Fruit fly (Drosophila melanogaster): ENCODE measurements around the gene CCKLR-17D3.

Gene CCKLR-17D3

DNA sequence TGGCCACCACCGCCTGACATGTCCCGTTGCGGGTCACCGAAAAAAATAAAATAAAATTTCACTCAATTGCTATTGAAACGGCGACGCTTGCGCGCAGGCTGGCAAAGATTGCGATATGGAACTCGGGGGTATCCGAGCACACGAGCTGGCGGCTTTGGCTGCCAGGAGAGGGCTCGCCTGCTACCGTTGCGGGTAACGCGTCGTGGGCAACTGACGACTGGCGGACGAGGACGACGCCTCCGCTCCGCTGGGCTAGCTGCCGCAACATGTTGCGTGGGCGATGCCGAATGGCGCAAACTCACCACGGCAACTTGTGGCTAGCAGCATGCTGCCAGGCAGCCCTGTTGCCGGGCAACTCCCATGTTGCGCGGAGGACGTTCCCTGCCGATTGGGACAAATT, at the start of gene CCKLR-17D3:
TSS of gene CCKLR-17D3 (minus strand) at position 211 of the 400 bp plus-strand sequence.
- TF ChIP-seq Myc (optimal IDR thresholded peaks at IDR 0.05) (no peak), Sin3A (optimal IDR thresholded peaks at IDR 0.05) (no peak), psq (optimal IDR thresholded peaks at IDR 0.05) (no peak), h (optimal IDR thresholded peaks at IDR 0.05) (no peak), insv (optimal IDR thresholded peaks at IDR 0.05) (no peak), ttk (optimal IDR thresholded peaks at IDR 0.05) (no peak)

DNA sequence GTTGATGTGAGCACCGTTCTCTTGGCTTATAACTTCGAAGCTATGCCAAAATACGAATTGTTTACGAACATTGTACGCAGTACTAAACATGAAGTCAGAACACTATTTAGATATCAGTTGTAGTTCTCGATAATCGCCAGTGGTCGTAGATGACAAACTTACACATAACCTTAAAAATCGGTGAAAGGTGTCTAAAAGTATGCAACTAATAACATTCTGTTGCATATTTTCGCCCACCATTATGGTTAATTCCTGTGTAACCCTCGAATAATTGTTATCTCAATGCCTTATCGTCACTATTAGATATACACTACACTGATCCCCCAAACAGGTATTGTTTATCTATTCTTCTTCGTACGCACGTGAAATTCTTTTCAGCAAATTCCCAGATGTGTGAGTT, 41.1 kb upstream of the CCKLR-17D3 start:
- no peak for TF ChIP-seq Sin3A (optimal IDR thresholded peaks at IDR 0.05)
- no peak for TF ChIP-seq Myc (optimal IDR thresholded peaks at IDR 0.05)

DNA sequence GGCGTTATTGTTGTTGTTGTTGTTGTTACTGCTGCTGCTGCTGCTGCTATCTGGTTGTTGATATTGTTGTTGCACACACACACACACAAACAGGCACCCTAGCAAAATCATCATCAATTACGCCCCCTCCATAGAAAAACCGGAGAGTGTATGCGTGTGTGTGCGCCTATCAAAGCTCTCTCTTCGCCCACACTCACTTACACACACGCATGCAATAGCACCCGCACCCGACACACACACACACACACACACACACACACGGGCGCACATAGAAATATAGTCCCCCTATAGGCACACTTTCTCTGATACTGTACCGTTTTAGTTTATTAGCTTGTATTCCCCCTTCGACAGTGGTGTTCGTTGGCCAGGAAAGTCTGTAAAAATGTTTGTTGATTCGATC, 40.5 kb upstream of the CCKLR-17D3 start:
- no peak for TF ChIP-seq psq (optimal IDR thresholded peaks at IDR 0.05)
- no peak for TF ChIP-seq h (optimal IDR thresholded peaks at IDR 0.05)
- no peak for TF ChIP-seq Sin3A (optimal IDR thresholded peaks at IDR 0.05)
- TF ChIP-seq Myc (optimal IDR thresholded peaks at IDR 0.05), result no peak
- TF ChIP-seq ttk (optimal IDR thresholded peaks at IDR 0.05), result no peak
- TF ChIP-seq insv (optimal IDR thresholded peaks at IDR 0.05), result no peak

DNA sequence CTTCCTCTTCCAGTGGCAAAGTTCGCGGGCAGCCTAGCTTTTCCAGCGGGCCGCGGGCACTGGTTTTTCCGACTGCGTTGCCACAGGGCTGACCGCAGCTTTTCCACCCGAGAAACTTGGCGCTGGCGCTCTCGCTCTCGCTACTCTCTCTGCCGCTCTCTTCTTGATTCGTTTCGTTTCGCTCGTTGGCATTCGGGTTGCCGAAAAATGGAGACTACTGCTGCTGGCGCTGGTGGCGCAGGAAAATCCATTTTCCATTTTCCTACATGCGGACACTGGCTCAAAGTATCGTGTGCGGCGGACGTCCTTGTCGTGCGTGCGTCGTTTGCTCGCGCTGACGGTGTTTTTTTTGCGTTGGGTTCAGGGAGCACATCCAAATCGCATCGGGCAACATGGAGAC, 39.2 kb upstream of the CCKLR-17D3 start, which contains the start of gene CG42450:
TSS of gene CG42450 (plus strand) at position 249 of the 400 bp plus-strand sequence.
- TF ChIP-seq insv (optimal IDR thresholded peaks at IDR 0.05) (no peak), ttk (optimal IDR thresholded peaks at IDR 0.05) (no peak), Myc (optimal IDR thresholded peaks at IDR 0.05) (no peak), h (optimal IDR thresholded peaks at IDR 0.05) (no peak), Sin3A (optimal IDR thresholded peaks at IDR 0.05) (no peak), psq (optimal IDR thresholded peaks at IDR 0.05) (no peak)

DNA sequence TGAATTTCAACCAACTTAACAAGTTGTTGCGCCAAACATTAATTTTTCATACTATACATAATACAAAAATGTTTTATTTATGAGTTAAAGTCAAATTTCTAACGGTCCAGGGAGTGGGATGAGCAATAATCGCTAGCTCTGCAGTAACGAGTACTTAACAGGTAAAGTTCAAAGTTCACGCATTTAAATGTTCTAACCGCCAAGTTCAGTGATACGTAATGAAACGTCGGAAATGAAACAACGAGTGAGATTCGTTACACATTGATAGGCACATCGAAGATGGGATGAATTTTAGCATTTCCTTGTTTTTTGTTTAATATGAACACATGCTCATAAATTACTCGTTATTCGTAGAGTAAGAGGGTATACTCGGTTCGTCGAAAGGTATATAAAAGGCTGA, 38.3 kb upstream of the CCKLR-17D3 start:
- no peak for TF ChIP-seq Sin3A (optimal IDR thresholded peaks at IDR 0.05)
- no peak for TF ChIP-seq insv (optimal IDR thresholded peaks at IDR 0.05)
- no peak for TF ChIP-seq psq (optimal IDR thresholded peaks at IDR 0.05)
- TF ChIP-seq ttk (optimal IDR thresholded peaks at IDR 0.05), result no peak
- TF ChIP-seq Myc (optimal IDR thresholded peaks at IDR 0.05), result no peak
- no peak for TF ChIP-seq h (optimal IDR thresholded peaks at IDR 0.05)

DNA sequence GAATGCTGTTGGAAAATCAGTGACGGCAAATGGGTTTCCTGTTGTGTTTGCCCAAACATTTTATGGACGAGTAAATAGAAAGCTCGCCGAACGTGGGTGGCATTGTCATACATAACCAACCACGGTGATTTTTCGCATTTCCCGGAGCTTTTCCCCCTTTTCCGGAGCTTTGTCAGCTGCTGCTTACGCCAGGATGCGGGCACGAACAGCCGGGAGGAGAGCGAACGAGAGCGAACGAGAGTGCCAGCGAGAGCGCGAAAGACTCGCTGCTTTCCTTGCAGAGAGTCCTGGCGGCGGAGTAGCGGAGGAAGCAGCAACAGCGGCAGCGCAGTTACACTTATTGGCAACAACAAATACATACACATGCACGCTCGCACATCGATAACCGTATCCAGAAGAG, 32.5 kb upstream of the CCKLR-17D3 start, which contains the start of gene CG7058:
TSS of gene CG7058 (plus strand) at position 330 of the 400 bp plus-strand sequence.
- TF ChIP-seq Myc (optimal IDR thresholded peaks at IDR 0.05), result no peak
- no peak for TF ChIP-seq insv (optimal IDR thresholded peaks at IDR 0.05)
- TF ChIP-seq psq (optimal IDR thresholded peaks at IDR 0.05), result no peak
- TF ChIP-seq Sin3A (optimal IDR thresholded peaks at IDR 0.05), result no peak
- TF ChIP-seq h (optimal IDR thresholded peaks at IDR 0.05), result no peak
- no peak for TF ChIP-seq ttk (optimal IDR thresholded peaks at IDR 0.05)

DNA sequence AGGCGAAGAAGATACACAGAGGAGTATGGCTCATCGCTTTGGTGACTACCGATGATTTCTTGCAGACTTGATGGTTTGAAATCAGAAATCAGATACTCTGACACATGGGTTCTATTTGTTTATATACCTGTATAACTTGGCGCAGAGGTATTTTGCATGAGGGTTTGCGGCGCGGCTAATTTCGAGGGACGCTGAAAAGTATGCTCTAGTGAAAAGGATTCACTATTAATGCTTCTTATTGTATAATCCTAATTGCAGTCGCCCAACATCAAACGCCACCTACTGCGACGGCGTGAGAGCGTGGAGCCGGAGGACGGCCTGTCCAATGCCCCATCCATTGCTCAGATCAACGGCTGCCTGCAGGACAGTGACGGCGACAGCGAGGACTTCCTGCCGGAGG, 31.2 kb upstream of the CCKLR-17D3 start:
- TF ChIP-seq Sin3A (optimal IDR thresholded peaks at IDR 0.05) (no peak), h (optimal IDR thresholded peaks at IDR 0.05) (no peak), insv (optimal IDR thresholded peaks at IDR 0.05) (no peak), ttk (optimal IDR thresholded peaks at IDR 0.05) (no peak), psq (optimal IDR thresholded peaks at IDR 0.05) (no peak), Myc (optimal IDR thresholded peaks at IDR 0.05) (no peak)

DNA sequence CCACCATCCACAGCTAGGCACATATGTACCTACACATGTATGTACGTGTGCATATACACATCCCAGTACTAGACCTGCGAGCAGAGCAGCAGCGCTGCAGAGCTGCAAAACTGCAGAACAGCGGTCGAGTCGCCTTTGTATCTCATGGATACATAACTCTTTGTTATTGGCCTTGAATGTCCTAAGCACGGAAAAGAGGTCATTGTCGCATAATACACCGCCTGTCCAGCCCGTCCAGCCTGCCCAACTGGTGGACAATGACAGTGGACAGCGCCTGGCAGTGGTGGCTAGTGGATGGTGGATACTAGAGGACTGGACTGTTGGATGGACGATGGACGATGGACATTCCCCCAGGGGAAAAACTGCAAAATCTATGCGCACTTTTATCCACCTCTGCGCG, 27.5 kb upstream of the CCKLR-17D3 start:
- TF ChIP-seq Myc (optimal IDR thresholded peaks at IDR 0.05) (no peak), insv (optimal IDR thresholded peaks at IDR 0.05) (no peak), psq (optimal IDR thresholded peaks at IDR 0.05) (no peak), h (optimal IDR thresholded peaks at IDR 0.05) (no peak), ttk (optimal IDR thresholded peaks at IDR 0.05) (no peak), Sin3A (optimal IDR thresholded peaks at IDR 0.05) (no peak)

DNA sequence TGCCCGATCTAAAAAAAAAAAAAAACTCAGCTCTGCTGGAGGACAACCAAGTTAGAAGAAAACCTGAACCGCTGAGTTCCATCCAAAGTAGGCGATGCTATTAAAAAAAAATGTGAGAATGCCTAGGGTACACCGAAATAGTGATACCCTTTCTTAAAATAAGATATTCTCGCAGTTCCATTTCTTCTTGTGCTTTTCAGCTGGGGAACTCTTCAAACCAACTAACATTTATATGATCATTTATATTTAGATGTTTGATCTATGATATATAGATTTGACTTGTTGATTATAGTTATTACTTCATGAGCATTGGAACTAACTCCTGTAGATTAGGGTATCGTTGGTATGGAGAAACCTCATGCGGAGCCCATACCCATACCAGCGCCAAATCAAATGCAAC, 26.3 kb upstream of the CCKLR-17D3 start:
- TF ChIP-seq insv (optimal IDR thresholded peaks at IDR 0.05) (no peak), h (optimal IDR thresholded peaks at IDR 0.05) (no peak)

DNA sequence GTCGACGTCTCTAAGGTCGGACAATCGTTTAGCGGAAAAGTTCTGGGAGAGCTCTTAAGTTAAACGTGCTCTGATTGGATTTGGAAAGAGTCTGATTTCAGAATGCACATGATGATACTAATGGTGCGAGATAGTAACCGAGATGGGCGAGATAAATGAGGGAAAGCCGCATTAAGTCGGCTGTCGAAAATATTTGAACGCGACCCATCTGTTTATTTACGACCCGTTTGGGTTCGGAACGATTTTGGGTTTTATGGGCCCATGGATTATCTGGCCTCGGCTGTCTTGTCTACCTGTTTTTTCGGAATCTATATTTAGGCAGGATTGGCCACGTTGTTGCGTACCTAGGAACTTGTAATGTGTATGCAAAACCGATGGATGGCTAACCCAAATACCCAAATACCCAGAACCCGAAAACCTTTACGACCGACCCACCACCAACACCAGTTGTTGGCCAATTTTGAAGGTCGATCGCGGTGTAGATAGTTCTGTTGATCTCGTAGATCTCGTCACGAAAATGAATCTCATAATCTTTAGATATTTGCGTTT, 25.6 kb upstream of the CCKLR-17D3 start:
- TF ChIP-seq insv (optimal IDR thresholded peaks at IDR 0.05) (no peak), psq (optimal IDR thresholded peaks at IDR 0.05) (no peak)

DNA sequence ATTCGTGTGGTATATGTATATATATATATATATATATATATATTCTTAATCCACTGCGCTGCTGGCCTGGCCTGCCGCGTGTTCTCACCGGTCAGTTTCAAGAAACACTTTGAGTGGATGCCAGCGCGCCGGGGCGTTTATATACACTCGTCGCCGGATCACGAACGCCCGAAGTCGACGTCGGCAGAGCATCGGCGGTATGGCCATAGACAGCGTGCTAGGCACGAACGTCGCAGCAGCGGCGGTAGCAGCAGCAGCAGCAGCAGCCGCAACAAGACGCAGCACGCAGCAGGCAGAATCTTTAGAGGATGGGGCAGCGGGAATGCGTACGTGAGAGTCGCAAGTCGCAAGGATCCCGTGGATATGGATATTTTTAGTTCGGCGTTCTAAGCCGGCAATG, 23.7 kb upstream of the CCKLR-17D3 start, which contains the start of gene bnb:
TSS of gene bnb (minus strand) at position 121 of the 400 bp plus-strand sequence.
- TF ChIP-seq h (optimal IDR thresholded peaks at IDR 0.05) (no peak), ttk (optimal IDR thresholded peaks at IDR 0.05) (no peak), Myc (optimal IDR thresholded peaks at IDR 0.05) (no peak), insv (optimal IDR thresholded peaks at IDR 0.05) (no peak), Sin3A (optimal IDR thresholded peaks at IDR 0.05) (no peak), psq (optimal IDR thresholded peaks at IDR 0.05) (no peak)

DNA sequence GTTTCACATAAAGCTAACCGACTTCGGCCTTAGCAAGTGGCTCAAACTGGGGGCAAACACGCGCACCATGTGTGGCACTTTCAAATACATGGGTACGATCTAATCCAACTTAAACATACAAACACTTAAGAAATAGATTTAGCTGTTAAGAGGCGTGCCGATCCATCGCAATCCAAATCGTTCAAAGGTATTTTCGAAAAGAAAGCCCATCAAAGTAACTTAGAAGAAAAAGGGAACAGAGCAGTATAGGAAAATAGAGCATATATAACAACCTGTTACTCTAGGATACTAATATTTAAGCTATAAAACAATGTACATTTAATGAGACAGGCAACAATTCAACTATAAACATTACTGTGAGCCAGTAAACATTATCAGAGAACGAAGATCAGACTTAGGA, 17.5 kb upstream of the CCKLR-17D3 start, which contains the start of gene Atg101:
TSS of gene Atg101 (plus strand) at position 301 of the 400 bp plus-strand sequence.
- TF ChIP-seq Myc (optimal IDR thresholded peaks at IDR 0.05) (no peak), h (optimal IDR thresholded peaks at IDR 0.05) (no peak), ttk (optimal IDR thresholded peaks at IDR 0.05) (no peak), psq (optimal IDR thresholded peaks at IDR 0.05) (no peak), Sin3A (optimal IDR thresholded peaks at IDR 0.05) (no peak), insv (optimal IDR thresholded peaks at IDR 0.05) (no peak)

DNA sequence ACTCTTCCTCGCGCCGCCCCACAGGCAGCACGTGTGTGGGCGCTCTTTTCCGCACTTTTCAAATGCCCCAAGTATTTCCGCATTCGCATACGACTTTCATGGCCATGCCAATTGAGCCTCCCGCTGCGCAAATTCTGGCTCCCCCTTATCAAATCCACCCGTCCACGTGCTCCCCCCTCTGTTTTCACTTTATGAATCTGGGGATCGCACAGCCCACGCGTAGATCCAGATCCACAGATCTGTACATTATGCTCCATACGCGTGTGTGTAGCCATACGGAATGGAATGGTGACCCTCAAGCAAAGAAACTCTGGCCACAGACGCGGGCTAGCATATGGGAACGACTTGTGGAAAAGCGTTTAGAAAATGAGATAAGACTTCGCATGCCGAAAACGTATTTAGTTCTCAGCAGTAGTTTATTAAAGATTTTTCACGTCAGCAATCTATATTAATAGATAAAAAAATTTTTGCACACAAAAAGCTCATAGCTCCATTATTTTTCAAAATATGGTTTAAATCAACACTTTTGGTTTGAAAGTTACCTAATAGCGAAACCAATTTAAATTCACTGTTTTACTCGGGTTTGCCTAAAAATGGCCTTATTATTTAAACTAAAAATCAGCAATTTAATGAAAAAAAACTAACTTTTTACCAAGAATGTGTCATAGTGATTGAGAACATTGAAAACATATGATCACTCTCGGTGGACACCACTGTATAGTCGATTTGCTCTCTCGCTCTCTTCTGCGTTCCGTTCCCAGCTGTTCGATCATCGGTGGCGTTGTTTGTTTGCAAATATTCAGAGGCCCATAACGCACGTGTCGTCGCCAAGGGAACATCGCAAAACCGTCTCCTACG, 15.8 kb upstream of the CCKLR-17D3 start:
- peak; percentile 63 for TF ChIP-seq h (optimal IDR thresholded peaks at IDR 0.05)
- no peak for TF ChIP-seq ttk (optimal IDR thresholded peaks at IDR 0.05)
